Worm (Caenorhabditis elegans): ENCODE results near the gene nhx-6.

The nhx-6 gene

DNA sequence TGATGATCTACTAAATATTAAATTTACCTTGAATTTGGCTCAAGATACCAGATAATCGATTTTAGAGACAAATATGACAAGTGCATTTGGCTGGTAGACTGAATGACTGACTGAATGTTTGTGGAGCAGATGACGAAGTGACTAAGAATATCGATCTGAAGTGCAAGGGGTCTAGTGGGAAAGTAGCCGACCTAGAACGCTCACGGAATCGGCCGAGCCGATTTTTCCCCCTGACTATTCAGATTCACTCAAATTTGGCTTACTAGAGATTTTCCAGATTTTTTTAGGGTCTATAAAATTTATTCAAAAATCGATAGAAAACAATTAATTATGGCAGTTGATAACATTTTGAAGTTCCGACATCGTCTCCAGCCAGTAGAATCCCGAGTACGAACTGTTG lies 23.9 kb downstream of the nhx-6 start, which contains the start of gene fbxc-26:
fbxc-26 (minus strand) TSS at position 101 of the 400 bp plus-strand sequence.
- TF ChIP-seq unc-62 (GFP tag; optimal IDR thresholded peaks at IDR 0.05): no peak

DNA sequence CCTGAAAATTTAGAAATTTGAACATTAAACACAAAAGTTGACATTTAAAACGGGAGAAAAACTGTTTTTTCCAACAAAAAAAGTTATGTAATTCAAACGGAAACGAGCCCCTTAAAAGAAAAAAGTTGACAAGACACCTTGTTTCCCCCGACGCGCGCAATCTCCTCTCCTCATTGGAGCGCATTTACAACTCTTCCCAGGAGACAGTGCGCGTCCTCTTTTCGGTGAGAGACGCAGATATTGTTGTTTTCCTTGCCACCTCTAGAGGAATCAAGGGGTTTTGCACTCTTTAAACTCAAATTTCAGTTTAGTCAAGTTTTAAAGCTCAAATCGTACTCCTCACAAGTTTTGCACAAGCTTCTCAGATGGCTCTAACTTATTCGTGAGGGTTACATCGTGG lies 25.2 kb downstream of the nhx-6 start, which contains the start of gene F58E1.13:
F58E1.13 (minus strand) TSS at position 12 of the 400 bp plus-strand sequence.
- no peak for TF ChIP-seq unc-62 (GFP tag; optimal IDR thresholded peaks at IDR 0.05)

- no peak for TF ChIP-seq unc-62 (GFP tag; optimal IDR thresholded peaks at IDR 0.05)
Measured at ce11 chrII:1703363-1703762, 32.7 kb downstream of the nhx-6 start, which contains the start of gene fbxb-47. Gene fbxb-47 (minus strand): TSS chrII:1703463.

DNA sequence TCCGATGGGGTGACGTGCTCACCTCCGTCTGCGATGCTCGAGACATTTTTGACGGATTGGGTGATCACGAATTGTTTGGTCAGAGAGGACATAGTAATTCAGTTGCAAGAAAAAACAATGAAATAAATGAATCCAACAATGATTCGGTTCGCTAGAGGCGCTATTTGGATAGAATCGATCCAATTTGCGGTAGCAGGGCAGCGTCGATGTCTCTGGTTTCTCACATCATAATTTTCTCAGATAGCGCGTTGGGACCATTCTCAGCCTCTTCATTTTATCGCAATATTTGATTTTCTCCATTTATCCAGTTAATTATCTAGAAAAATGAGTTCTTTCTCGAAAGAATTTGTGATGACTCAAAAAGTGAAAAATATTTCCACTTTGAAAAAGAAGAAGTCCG lies 35.8 kb downstream of the nhx-6 start, which contains the start of gene sdz-18:
sdz-18 (minus strand) TSS at position 101 of the 400 bp plus-strand sequence.
- no peak for TF ChIP-seq unc-62 (GFP tag; optimal IDR thresholded peaks at IDR 0.05)

DNA sequence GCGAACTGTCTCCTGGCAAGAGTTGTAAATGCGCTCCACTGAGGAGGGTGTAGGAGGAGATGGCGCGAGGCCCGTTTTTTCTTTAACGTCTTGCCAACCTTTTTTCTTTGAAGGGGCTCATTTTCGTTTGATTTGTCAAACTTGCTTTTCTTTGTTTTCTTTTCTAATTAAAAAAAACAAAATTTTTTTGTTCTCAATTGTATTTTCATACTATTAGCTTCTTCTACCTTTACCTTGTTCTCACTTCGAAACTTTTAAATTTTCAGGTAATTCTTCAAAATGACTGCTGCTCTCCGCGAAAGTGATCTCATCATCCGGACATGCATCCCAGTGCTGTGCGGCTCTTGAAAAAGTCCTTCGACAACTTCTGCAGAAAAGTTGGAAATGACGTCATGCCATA lies 39.3 kb downstream of the nhx-6 start, which contains the start of gene fbxa-184:
fbxa-184 (plus strand) TSS at position 301 of the 400 bp plus-strand sequence.
- TF ChIP-seq unc-62 (GFP tag; optimal IDR thresholded peaks at IDR 0.05): no peak

- TF ChIP-seq unc-62 (GFP tag; optimal IDR thresholded peaks at IDR 0.05): no peak
Measured at ce11 chrII:1712938-1713337, 42.3 kb downstream of the nhx-6 start, which contains the start of gene btb-7. Gene btb-7 (plus strand): TSS chrII:1713238.

ce11 chrII:1714772-1715353 lies 44.2 kb downstream of the nhx-6 start, which contains the start of gene btb-6:
Gene btb-6 (plus strand): TSS chrII:1715303.
- TF ChIP-seq unc-62 (GFP tag; optimal IDR thresholded peaks at IDR 0.05): no peak

DNA sequence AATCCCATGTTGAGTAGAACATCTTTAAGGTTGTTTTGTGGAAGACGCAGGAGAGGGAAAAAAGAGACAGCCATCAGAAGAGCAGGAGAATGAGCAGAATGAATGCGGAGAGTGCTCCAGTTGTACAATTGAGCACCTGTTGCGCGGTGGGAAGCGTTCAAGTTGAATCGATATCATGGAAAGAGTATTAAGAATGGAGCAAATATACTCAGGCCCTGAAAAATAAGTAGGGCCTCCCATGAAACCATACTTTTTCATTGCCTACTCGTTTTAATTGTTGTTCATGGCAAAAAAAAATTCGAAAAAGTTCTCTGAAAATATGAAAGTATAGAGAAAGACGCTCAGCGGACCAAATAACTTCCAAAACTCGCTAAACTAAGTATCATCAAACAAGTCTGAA lies 48.5 kb downstream of the nhx-6 start, which contains the start of gene fbxb-48:
fbxb-48 (minus strand) TSS at position 101 of the 400 bp plus-strand sequence.
- no peak for TF ChIP-seq unc-62 (GFP tag; optimal IDR thresholded peaks at IDR 0.05)

DNA sequence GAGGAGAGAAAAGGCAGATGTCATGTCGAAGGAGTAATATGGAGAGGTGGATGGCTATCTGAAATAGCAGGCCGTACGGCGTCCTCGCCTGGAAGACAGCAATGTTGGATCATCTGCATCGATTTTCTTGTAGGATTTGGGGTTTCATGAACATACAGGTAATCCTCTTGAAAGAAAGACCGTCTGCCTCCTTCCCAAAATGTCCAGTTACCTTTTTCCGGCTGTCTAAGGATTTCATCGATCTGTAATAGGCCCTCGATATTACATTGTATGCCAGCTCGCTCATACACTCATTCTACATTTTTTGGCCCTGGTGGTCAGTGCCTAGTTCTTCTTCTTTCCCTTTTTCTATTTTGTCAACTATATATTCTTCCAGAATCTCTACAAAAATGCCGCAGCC lies 51.8 kb downstream of the nhx-6 start, which contains the start of the genes fbxb-5 and btb-8:
fbxb-5 (minus strand) TSS at position 101 of the 400 bp plus-strand sequence.
btb-8 (plus strand) TSS at position 377 of the 400 bp plus-strand sequence.
- TF ChIP-seq unc-62 (GFP tag; optimal IDR thresholded peaks at IDR 0.05): no peak
